In genomic region chr3R:21365262-21365661, dm6 we compare ENCODE assay signal across 1 fruit fly cellular context.
TF ChIP-seq lines count a peak whose summit lies in the region.

No protein-coding gene starts in this region.

TF ChIP-seq in whole organism, embryonic, 481 proteins besides CTCF, POLR2A, EP300 and RAD21 (continued from another document and continues in another):
- peak; percentile 95 for TF ChIP-seq ab (GFP tag; optimal IDR thresholded peaks at IDR 0.05; lab: Kevin White, UChicago)
- TF ChIP-seq Tbp (GFP tag; optimal IDR thresholded peaks at IDR 0.05; lab: Kevin White, UChicago): no peak
- TF ChIP-seq row (GFP tag; IDR thresholded peaks at IDR 0.05; lab: Robert Waterston, UW): peak; percentile 99
- no peak for TF ChIP-seq yki (optimal IDR thresholded peaks at IDR 0.05; lab: Kevin White, UChicago)
- peak; percentile 99 for TF ChIP-seq phol (tag; optimal IDR thresholded peaks at IDR 0.05; lab: Kevin White, UChicago)
- peak; percentile 89 for TF ChIP-seq Atf3 (GFP tag; optimal IDR thresholded peaks at IDR 0.05; lab: Kevin White, UChicago)
- peak; percentile 95 for TF ChIP-seq CG18599 (GFP tag; optimal IDR thresholded peaks at IDR 0.05; lab: Kevin White, UChicago)
- TF ChIP-seq zen (tag; optimal IDR thresholded peaks at IDR 0.05; lab: Kevin White, UChicago): peak; percentile 86
- TF ChIP-seq CG4424 (GFP tag; optimal IDR thresholded peaks at IDR 0.05; lab: Kevin White, UChicago): peak; percentile 95
- no peak for TF ChIP-seq fd102C (GFP tag; optimal IDR thresholded peaks at IDR 0.05; lab: Kevin White, UChicago)
- TF ChIP-seq run (tag; optimal IDR thresholded peaks at IDR 0.05; lab: Kevin White, UChicago): no peak
- no peak for TF ChIP-seq CG1832 (GFP tag; optimal IDR thresholded peaks at IDR 0.05; lab: Kevin White, UChicago)
- TF ChIP-seq CG8388 (GFP tag; optimal IDR thresholded peaks at IDR 0.05; lab: Kevin White, UChicago): peak; percentile 90
- TF ChIP-seq HLH3B (GFP tag; IDR thresholded peaks at IDR 0.05; lab: Robert Waterston, UW): peak; percentile 87
- peak; percentile 63 for TF ChIP-seq Vsx1 (GFP tag; optimal IDR thresholded peaks at IDR 0.05; lab: Kevin White, UChicago)
- TF ChIP-seq Camta (GFP tag; optimal IDR thresholded peaks at IDR 0.05; lab: Kevin White, UChicago): peak; percentile 91
- no peak for TF ChIP-seq CG8478 (optimal IDR thresholded peaks at IDR 0.05; lab: Kevin White, UChicago)
- TF ChIP-seq Bgb (GFP tag; IDR thresholded peaks at IDR 0.05; lab: Robert Waterston, UW; ENCODE audit: partially characterized antibody): no peak
- TF ChIP-seq CG16863 (GFP tag; optimal IDR thresholded peaks at IDR 0.05; lab: Kevin White, UChicago): peak; percentile 88
- TF ChIP-seq her (GFP tag; optimal IDR thresholded peaks at IDR 0.05; lab: Kevin White, UChicago): peak; percentile 83
- peak; percentile 97 for TF ChIP-seq gem (tag; optimal IDR thresholded peaks at IDR 0.05; lab: Kevin White, UChicago)
- TF ChIP-seq Poxn (GFP tag; IDR thresholded peaks at IDR 0.05; lab: Robert Waterston, UW): peak; percentile 88
- peak; percentile 92 for TF ChIP-seq CG14667 (GFP tag; IDR thresholded peaks at IDR 0.05; lab: Robert Waterston, UW)
- TF ChIP-seq CG7786 (GFP tag; optimal IDR thresholded peaks at IDR 0.05; lab: Kevin White, UChicago): peak; percentile 92
- peak; percentile 95 for TF ChIP-seq Dek (tag; optimal IDR thresholded peaks at IDR 0.05; lab: Kevin White, UChicago)
- TF ChIP-seq pb (GFP tag; optimal IDR thresholded peaks at IDR 0.05; lab: Kevin White, UChicago): peak; percentile 84
- peak; percentile 93 for TF ChIP-seq fd96Cb (tag; optimal IDR thresholded peaks at IDR 0.05; lab: Kevin White, UChicago)
- TF ChIP-seq CG17361 (GFP tag; IDR thresholded peaks at IDR 0.05; lab: Robert Waterston, UW): peak; percentile 98
- no peak for TF ChIP-seq CG16779 (GFP tag; IDR thresholded peaks at IDR 0.05; lab: Robert Waterston, UW)
- TF ChIP-seq Fer2 (tag; optimal IDR thresholded peaks at IDR 0.05; lab: Kevin White, UChicago): peak; percentile 97
- peak in 1 of 2 experiments; percentile 62 for TF ChIP-seq crp (GFP tag; optimal IDR thresholded peaks at IDR 0.05; lab: Kevin White, UChicago)
- TF ChIP-seq bigmax (GFP tag; optimal IDR thresholded peaks at IDR 0.05; lab: Kevin White, UChicago): peak; percentile 11
- peak; percentile 90 for TF ChIP-seq CG7357 (GFP tag; IDR thresholded peaks at IDR 0.05; lab: Robert Waterston, UW)
- TF ChIP-seq CHES-1-like (GFP tag; optimal IDR thresholded peaks at IDR 0.05; lab: Kevin White, UChicago): peak; percentile 91
- peak; percentile 89 for TF ChIP-seq ci (GFP tag; IDR thresholded peaks at IDR 0.05; lab: Robert Waterston, UW)
- TF ChIP-seq cg (GFP tag; optimal IDR thresholded peaks at IDR 0.05; lab: Kevin White, UChicago): no peak
- TF ChIP-seq CG12299 (tag; optimal IDR thresholded peaks at IDR 0.05; lab: Kevin White, UChicago): peak; percentile 95
- peak; percentile 88 for TF ChIP-seq CG10366 (GFP tag; IDR thresholded peaks at IDR 0.05; lab: Robert Waterston, UW)
- no peak; the same call in 1 of the 2 replicates for TF ChIP-seq CG31441 (GFP tag; IDR thresholded peaks at IDR 0.05; lab: Robert Waterston, UW)
- peak; percentile 93 for TF ChIP-seq trh (GFP tag; optimal IDR thresholded peaks at IDR 0.05; lab: Kevin White, UChicago)
- TF ChIP-seq CG6765 (GFP tag; optimal IDR thresholded peaks at IDR 0.05; lab: Kevin White, UChicago): peak; percentile 82
- TF ChIP-seq mirr (GFP tag; optimal IDR thresholded peaks at IDR 0.05; lab: Kevin White, UChicago): peak; percentile 90
- 0 out of 3 replicates have a peak, but pooled peaks have one; percentile 40 for TF ChIP-seq knrl (GFP tag; IDR thresholded peaks at IDR 0.05; lab: Robert Waterston, UW; ENCODE audit: partially characterized antibody)
- TF ChIP-seq Oli (tag; optimal IDR thresholded peaks at IDR 0.05; lab: Kevin White, UChicago): peak; percentile 95
- TF ChIP-seq CG12659 (GFP tag; optimal IDR thresholded peaks at IDR 0.05; lab: Kevin White, UChicago): peak; percentile 97
- TF ChIP-seq CG9876 (GFP tag; optimal IDR thresholded peaks at IDR 0.05; lab: Kevin White, UChicago): peak; percentile 93
- peak; percentile 93 for TF ChIP-seq CG14441 (GFP tag; IDR thresholded peaks at IDR 0.05; lab: Robert Waterston, UW)
- TF ChIP-seq HLH54F (GFP tag; optimal IDR thresholded peaks at IDR 0.05; lab: Kevin White, UChicago): peak; percentile 97
- TF ChIP-seq Dfd (GFP tag; optimal IDR thresholded peaks at IDR 0.05; lab: Kevin White, UChicago): no peak
- TF ChIP-seq Hsf (GFP tag; optimal IDR thresholded peaks at IDR 0.05; lab: Kevin White, UChicago): peak; percentile 98
- TF ChIP-seq cato (GFP tag; optimal IDR thresholded peaks at IDR 0.05; lab: Kevin White, UChicago; ENCODE audit: borderline replicate concordance): peak; percentile 93
- no peak for TF ChIP-seq CG12071 (GFP tag; optimal IDR thresholded peaks at IDR 0.05; lab: Kevin White, UChicago)
- TF ChIP-seq CG2712 (tag; optimal IDR thresholded peaks at IDR 0.05; lab: Kevin White, UChicago): peak; percentile 97
- TF ChIP-seq Atf-2 (GFP tag; optimal IDR thresholded peaks at IDR 0.05; lab: Kevin White, UChicago): peak; percentile 93
- peak; percentile 74 for TF ChIP-seq Adf1 (GFP tag; IDR thresholded peaks at IDR 0.05; lab: Robert Waterston, UW)
- TF ChIP-seq CG9215 (GFP tag; IDR thresholded peaks at IDR 0.05; lab: Robert Waterston, UW): peak; percentile 98
- no peak for TF ChIP-seq Eip74EF (GFP tag; optimal IDR thresholded peaks at IDR 0.05; lab: Kevin White, UChicago)
- TF ChIP-seq chn (GFP tag; optimal IDR thresholded peaks at IDR 0.05; lab: Kevin White, UChicago): peak; percentile 94
- TF ChIP-seq CG7372 (GFP tag; IDR thresholded peaks at IDR 0.05; lab: Robert Waterston, UW): peak; percentile 94
- TF ChIP-seq Antp (GFP tag; optimal IDR thresholded peaks at IDR 0.05; lab: Kevin White, UChicago): peak; percentile 91
- peak; percentile 87 for TF ChIP-seq CG3995 (GFP tag; optimal IDR thresholded peaks at IDR 0.05; lab: Kevin White, UChicago)
- TF ChIP-seq Blimp-1 (GFP tag; optimal IDR thresholded peaks at IDR 0.05; lab: Kevin White, UChicago): no peak
- TF ChIP-seq CG11696 (GFP tag; IDR thresholded peaks at IDR 0.05; lab: Robert Waterston, UW): peak; percentile 74
- TF ChIP-seq CG8765 (GFP tag; IDR thresholded peaks at IDR 0.05; lab: Robert Waterston, UW): peak; percentile 79
- no peak for TF ChIP-seq cad (GFP tag; optimal IDR thresholded peaks at IDR 0.05; lab: Kevin White, UChicago)
- TF ChIP-seq D19A (tag; optimal IDR thresholded peaks at IDR 0.05; lab: Kevin White, UChicago): no peak
- no peak for TF ChIP-seq CG14860 (GFP tag; IDR thresholded peaks at IDR 0.05; lab: Robert Waterston, UW; ENCODE audit: partially characterized antibody)
- peak; percentile 86 for TF ChIP-seq CG8281 (tag; optimal IDR thresholded peaks at IDR 0.05; lab: Kevin White, UChicago)
- peak; percentile 59; the same call in 1 of the 2 replicates for TF ChIP-seq sim (GFP tag; IDR thresholded peaks at IDR 0.05; lab: Robert Waterston, UW)
- TF ChIP-seq Myb (GFP tag; optimal IDR thresholded peaks at IDR 0.05; lab: Kevin White, UChicago): peak; percentile 81
- no peak for TF ChIP-seq vnd (GFP tag; IDR thresholded peaks at IDR 0.05; lab: Robert Waterston, UW; ENCODE audit: partially characterized antibody)
- TF ChIP-seq CG31365 (tag; optimal IDR thresholded peaks at IDR 0.05; lab: Kevin White, UChicago): peak; percentile 59
- TF ChIP-seq gcm (GFP tag; optimal IDR thresholded peaks at IDR 0.05; lab: Kevin White, UChicago): peak; percentile 87
- peak; percentile 88 for TF ChIP-seq NC2β (GFP tag; optimal IDR thresholded peaks at IDR 0.05; lab: Kevin White, UChicago)
- peak; percentile 62 for TF ChIP-seq btn (GFP tag; optimal IDR thresholded peaks at IDR 0.05; lab: Kevin White, UChicago)
- TF ChIP-seq Fer3 (tag; optimal IDR thresholded peaks at IDR 0.05; lab: Kevin White, UChicago): peak; percentile 95
- TF ChIP-seq MTF-1 (GFP tag; optimal IDR thresholded peaks at IDR 0.05; lab: Kevin White, UChicago; ENCODE audit: borderline replicate concordance): peak; percentile 68
- TF ChIP-seq zfh2 (GFP tag; optimal IDR thresholded peaks at IDR 0.05; lab: Kevin White, UChicago): peak; percentile 97
- no peak for TF ChIP-seq tap (tag; optimal IDR thresholded peaks at IDR 0.05; lab: Kevin White, UChicago)
- peak; percentile 81 for TF ChIP-seq toy (GFP tag; IDR thresholded peaks at IDR 0.05; lab: Robert Waterston, UW)
- TF ChIP-seq Xrp1 (GFP tag; IDR thresholded peaks at IDR 0.05; lab: Robert Waterston, UW): peak; percentile 93
- TF ChIP-seq hb (GFP tag; IDR thresholded peaks at IDR 0.05; lab: Robert Waterston, UW; ENCODE audit: partially characterized antibody): no peak
- TF ChIP-seq dpn (GFP tag; optimal IDR thresholded peaks at IDR 0.05; lab: Kevin White, UChicago): peak; percentile 95 to 96
- TF ChIP-seq Ets65A (GFP tag; lab: Kevin White, UChicago): peak; percentile 99
- TF ChIP-seq caup (GFP tag; optimal IDR thresholded peaks at IDR 0.05; lab: Kevin White, UChicago; ENCODE audit: severe bottlenecking): peak; percentile 92
- TF ChIP-seq CG11504 (tag; optimal IDR thresholded peaks at IDR 0.05; lab: Kevin White, UChicago): peak; percentile 94
- peak; percentile 96 for TF ChIP-seq pho (GFP tag; optimal IDR thresholded peaks at IDR 0.05; lab: Kevin White, UChicago)
- TF ChIP-seq Hr3 (GFP tag; optimal IDR thresholded peaks at IDR 0.05; lab: Kevin White, UChicago): peak; percentile 98
- TF ChIP-seq Oaz (GFP tag; IDR thresholded peaks at IDR 0.05; lab: Robert Waterston, UW): peak; percentile 87
- peak; percentile 69 for TF ChIP-seq en (GFP tag; optimal IDR thresholded peaks at IDR 0.05; lab: Kevin White, UChicago)
- peak; percentile 84 for TF ChIP-seq CG2875 (GFP tag; optimal IDR thresholded peaks at IDR 0.05; lab: Kevin White, UChicago)
- peak; percentile 56 for TF ChIP-seq BEAF-32 (GFP tag; optimal IDR thresholded peaks at IDR 0.05; lab: Kevin White, UChicago)
- TF ChIP-seq CG3281 (GFP tag; optimal IDR thresholded peaks at IDR 0.05; lab: Kevin White, UChicago): peak; percentile 96
- no peak for TF ChIP-seq fru (optimal IDR thresholded peaks at IDR 0.05; lab: Kevin White, UChicago)
- no peak for TF ChIP-seq HLHmδ (GFP tag; optimal IDR thresholded peaks at IDR 0.05; lab: Kevin White, UChicago)
- peak; percentile 92 for TF ChIP-seq Aef1 (GFP tag; IDR thresholded peaks at IDR 0.05; lab: Robert Waterston, UW)
- TF ChIP-seq Lpt (GFP tag; optimal IDR thresholded peaks at IDR 0.05; lab: Kevin White, UChicago): no peak
- peak; percentile 94 for TF ChIP-seq al (GFP tag; IDR thresholded peaks at IDR 0.05; lab: Robert Waterston, UW)
- peak; percentile 82 for TF ChIP-seq CG6654 (GFP tag; optimal IDR thresholded peaks at IDR 0.05; lab: Kevin White, UChicago)
- peak; percentile 91 for TF ChIP-seq CG17385 (GFP tag; optimal IDR thresholded peaks at IDR 0.05; lab: Kevin White, UChicago)
- TF ChIP-seq YL-1 (GFP tag; optimal IDR thresholded peaks at IDR 0.05; lab: Kevin White, UChicago): peak; percentile 98
- peak; percentile 94 for TF ChIP-seq Six4 (GFP tag; optimal IDR thresholded peaks at IDR 0.05; lab: Kevin White, UChicago)
- TF ChIP-seq H15 (GFP tag; IDR thresholded peaks at IDR 0.05; lab: Robert Waterston, UW): peak; percentile 88
- peak; percentile 88 for TF ChIP-seq org-1 (GFP tag; optimal IDR thresholded peaks at IDR 0.05; lab: Kevin White, UChicago)
- TF ChIP-seq CG10565 (GFP tag; optimal IDR thresholded peaks at IDR 0.05; lab: Kevin White, UChicago): peak; percentile 72
- peak; percentile 94 for TF ChIP-seq PHDP (tag; optimal IDR thresholded peaks at IDR 0.05; lab: Kevin White, UChicago)
- TF ChIP-seq emc (GFP tag; optimal IDR thresholded peaks at IDR 0.05; lab: Kevin White, UChicago): peak; percentile 80
- peak; percentile 57 for TF ChIP-seq CG4360 (GFP tag; IDR thresholded peaks at IDR 0.05; lab: Robert Waterston, UW)
- peak; percentile 96 for TF ChIP-seq CG4328 (GFP tag; optimal IDR thresholded peaks at IDR 0.05; lab: Kevin White, UChicago)
- TF ChIP-seq ac (GFP tag; optimal IDR thresholded peaks at IDR 0.05; lab: Kevin White, UChicago): peak; percentile 56
- TF ChIP-seq Opbp (GFP tag; IDR thresholded peaks at IDR 0.05; lab: Robert Waterston, UW; ENCODE audit: partially characterized antibody): no peak
- TF ChIP-seq CG11085 (GFP tag; IDR thresholded peaks at IDR 0.05; lab: Robert Waterston, UW): peak; percentile 93
- TF ChIP-seq peb (GFP tag; IDR thresholded peaks at IDR 0.05; lab: Robert Waterston, UW): peak; percentile 85
- TF ChIP-seq tll (GFP tag; optimal IDR thresholded peaks at IDR 0.05; lab: Kevin White, UChicago): peak in 1 of 2 experiments; percentile 83
- peak; percentile 94 for TF ChIP-seq CG13624 (GFP tag; optimal IDR thresholded peaks at IDR 0.05; lab: Kevin White, UChicago)
- TF ChIP-seq CG2199 (GFP tag; IDR thresholded peaks at IDR 0.05; lab: Robert Waterston, UW): peak; percentile 70; the same call in 1 of the 3 replicates
- TF ChIP-seq CG13894 (tag; optimal IDR thresholded peaks at IDR 0.05; lab: Kevin White, UChicago): no peak
- TF ChIP-seq scrt (GFP tag; optimal IDR thresholded peaks at IDR 0.05; lab: Kevin White, UChicago): peak; percentile 87
- peak; percentile 97 for TF ChIP-seq CG2678 (tag; optimal IDR thresholded peaks at IDR 0.05; lab: Kevin White, UChicago)
- peak; percentile 95 for TF ChIP-seq Atf6 (GFP tag; IDR thresholded peaks at IDR 0.05; lab: Robert Waterston, UW)
- peak; percentile 92 for TF ChIP-seq fu2 (GFP tag; optimal IDR thresholded peaks at IDR 0.05; lab: Kevin White, UChicago)
- no peak for TF ChIP-seq chm (GFP tag; IDR thresholded peaks at IDR 0.05; lab: Robert Waterston, UW)
- TF ChIP-seq CG18476 (GFP tag; optimal IDR thresholded peaks at IDR 0.05; lab: Kevin White, UChicago): peak; percentile 89
- TF ChIP-seq odd (GFP tag; optimal IDR thresholded peaks at IDR 0.05; lab: Kevin White, UChicago): peak; percentile 92
- TF ChIP-seq zf30C (GFP tag; optimal IDR thresholded peaks at IDR 0.05; lab: Kevin White, UChicago): peak; percentile 54
- TF ChIP-seq otp (GFP tag; IDR thresholded peaks at IDR 0.05; lab: Robert Waterston, UW): peak; percentile 76; the same call in 2 of the 3 replicates
- TF ChIP-seq E2f2 (GFP tag; IDR thresholded peaks at IDR 0.05; lab: Robert Waterston, UW): peak; percentile 76
- peak; percentile 75 for TF ChIP-seq CG6254 (GFP tag; optimal IDR thresholded peaks at IDR 0.05; lab: Kevin White, UChicago)
- TF ChIP-seq NfI (GFP tag; optimal IDR thresholded peaks at IDR 0.05; lab: Kevin White, UChicago): peak; percentile 96
- peak; percentile 53 for TF ChIP-seq pfk (GFP tag; optimal IDR thresholded peaks at IDR 0.05; lab: Kevin White, UChicago)
- TF ChIP-seq CG33557 (GFP tag; optimal IDR thresholded peaks at IDR 0.05; lab: Kevin White, UChicago): peak; percentile 95
- TF ChIP-seq CG8089 (GFP tag; optimal IDR thresholded peaks at IDR 0.05; lab: Kevin White, UChicago): peak; percentile 88
